Worm (Caenorhabditis elegans): ENCODE data around the gene R07B1.7.

Gene R07B1.7

ce11 chrX:9837989-9838541, 30.9 kb upstream of the R07B1.7 start, which contains the start of gene ipla-2 (continued):
- TF ChIP-seq F44E2.7 (GFP tag; IDR thresholded peaks at IDR 0.05) (no peak), ces-1 (GFP tag; optimal IDR thresholded peaks at IDR 0.05) (peak; percentile 43), mxl-3 (GFP tag; optimal IDR thresholded peaks at IDR 0.05) (peak; percentile 95), unc-39 (tag; optimal IDR thresholded peaks at IDR 0.05) (no peak), egl-27 (tag; optimal IDR thresholded peaks at IDR 0.05) (no peak), daf-19 (GFP tag; conservative IDR thresholded peaks at IDR 0.05) (no peak), lin-39 (tag; optimal IDR thresholded peaks at IDR 0.05) (no peak), lsy-2 (tag; optimal IDR thresholded peaks at IDR 0.05) (peak; percentile 23 to 78), nhr-28 (tag; optimal IDR thresholded peaks at IDR 0.05) (peak; percentile 46), nhr-77 (tag; optimal IDR thresholded peaks at IDR 0.05) (peak; percentile 34), snpc-4 (tag; optimal IDR thresholded peaks at IDR 0.05) (no peak), daf-16 (GFP tag; optimal IDR thresholded peaks at IDR 0.05) (no peak), daf-16 (tag; optimal IDR thresholded peaks at IDR 0.05) (peak; percentile 34), nhr-6 (tag; optimal IDR thresholded peaks at IDR 0.05) (peak; percentile 67), nhr-41 (GFP tag; IDR thresholded peaks at IDR 0.05) (no peak), aha-1 (tag) (peak; percentile 97), mes-2 (tag; optimal IDR thresholded peaks at IDR 0.05; ENCODE audit: poor library complexity, severe bottlenecking) (peak; percentile 75), saeg-2 (GFP tag; IDR thresholded peaks at IDR 0.05) (no peak), Y75B8A.6 (GFP tag; IDR thresholded peaks at IDR 0.05) (no peak), ztf-11 (tag; optimal IDR thresholded peaks at IDR 0.05) (no peak), lin-38 (GFP tag; IDR thresholded peaks at IDR 0.05) (peak; percentile 86), egl-43 (GFP tag; IDR thresholded peaks at IDR 0.05) (no peak), Y48G9A.11 (GFP tag; IDR thresholded peaks at IDR 0.05) (no peak), nhr-25 (tag; optimal IDR thresholded peaks at IDR 0.05; ENCODE audit: borderline replicate concordance, insufficient read depth) (no peak), cey-2 (tag; optimal IDR thresholded peaks at IDR 0.05; ENCODE audit: borderline replicate concordance, insufficient read depth) (no peak), lir-3 (tag; optimal IDR thresholded peaks at IDR 0.05) (no peak), attf-4 (tag; optimal IDR thresholded peaks at IDR 0.05) (no peak), ctbp-1 (GFP tag; IDR thresholded peaks at IDR 0.05) (peak; percentile 27; the same call in 1 of the 2 replicates), madf-9 (GFP tag; conservative IDR thresholded peaks at IDR 0.05) (0 out of 2 replicates have a peak, but pooled peaks have one; percentile 38), nhr-102 (tag; optimal IDR thresholded peaks at IDR 0.05) (no peak), arid-1 (GFP tag; conservative IDR thresholded peaks at IDR 0.05) (no peak), zfp-2 (tag; optimal IDR thresholded peaks at IDR 0.05) (no peak), lin-1 (GFP tag; IDR thresholded peaks at IDR 0.05) (no peak), nhr-10 (tag; optimal IDR thresholded peaks at IDR 0.05) (no peak), Y105C5A.15 (GFP tag; IDR thresholded peaks at IDR 0.05) (no peak), nhr-11 (tag; optimal IDR thresholded peaks at IDR 0.05) (peak; percentile 83), hif-1 (tag; optimal IDR thresholded peaks at IDR 0.05) (peak in 1 of 2 experiments; percentile 61), php-3 (GFP tag; IDR thresholded peaks at IDR 0.05) (no peak), zip-2 (tag; optimal IDR thresholded peaks at IDR 0.05) (no peak), zfp-3 (GFP tag; conservative IDR thresholded peaks at IDR 0.05) (no peak), ama-1 (optimal IDR thresholded peaks at IDR 0.05) (no peak), vab-7 (GFP tag; IDR thresholded peaks at IDR 0.05) (no peak), hmg-1.1 (GFP tag; IDR thresholded peaks at IDR 0.05) (peak; percentile 64), rbr-2 (tag; optimal IDR thresholded peaks at IDR 0.05) (peak; percentile 48), ZK546.5 (tag; optimal IDR thresholded peaks at IDR 0.05) (no peak), hlh-30 (tag; optimal IDR thresholded peaks at IDR 0.05; ENCODE audit: insufficient read depth) (peak; percentile 100), ZK337.2 (GFP tag; IDR thresholded peaks at IDR 0.05) (no peak), mxl-2 (GFP tag; conservative IDR thresholded peaks at IDR 0.05) (no peak), set-16 (GFP tag; IDR thresholded peaks at IDR 0.05) (no peak), dve-1 (tag; optimal IDR thresholded peaks at IDR 0.05; ENCODE audit: insufficient read depth) (peak; percentile 72), nhr-48 (tag; optimal IDR thresholded peaks at IDR 0.05) (no peak)
